Fruit fly (Drosophila melanogaster) whole organism, pupa: ENCODE results near the gene Ube3a.

Source experiments
- CG10348 ChIP-seq: fragments of 200-800 bp; sonication (Bioruptor generic); IDR thresholded peaks from 2 replicates; pipeline ENCODE4 v1.3.6; 2022; ENCODE audit warnings: missing biosample characterization, missing genetic modification characterization
- CG12605 ChIP-seq: fragments of 200-800 bp; sonication (Bioruptor generic); IDR thresholded peaks from 2 replicates; pipeline ENCODE4 v1.3.6; 2022; ENCODE audit warnings: missing biosample characterization, missing genetic modification characterization
- CG13204 ChIP-seq: fragments of 200-800 bp; sonication (Bioruptor generic); optimal IDR thresholded peaks from 2 replicates; lab custom pipeline; 2018; ENCODE audit warnings: missing biosample characterization, mild to moderate bottlenecking, missing genetic modification characterization, moderate library complexity
- CG14655 ChIP-seq: fragments of 200-800 bp; sonication (Bioruptor generic); optimal IDR thresholded peaks from 3 replicates; lab custom pipeline; 2017; ENCODE audit warnings: mild to moderate bottlenecking, missing biosample characterization, missing genetic modification reagents, missing genetic modification characterization
- CG15710 ChIP-seq: fragments of 200-800 bp; sonication (Bioruptor generic); optimal IDR thresholded peaks from 2 replicates; lab custom pipeline; 2018; ENCODE audit warnings: missing biosample characterization, mild to moderate bottlenecking, missing genetic modification characterization, moderate library complexity
- CG17806 ChIP-seq: fragments of 200-800 bp; sonication (Bioruptor generic); optimal IDR thresholded peaks from 2 replicates; lab custom pipeline; 2018; ENCODE audit warnings: missing biosample characterization, mild to moderate bottlenecking, missing genetic modification characterization, moderate library complexity
- CG32121 ChIP-seq: fragments of 200-800 bp; sonication (Bioruptor generic); IDR thresholded peaks from 2 replicates; pipeline ENCODE4 v1.3.6; 2022; ENCODE audit warnings: missing biosample characterization, missing genetic modification characterization
- CG34367 ChIP-seq: fragments of 200-800 bp; sonication (Bioruptor generic); optimal IDR thresholded peaks from 2 replicates; lab custom pipeline; 2018; ENCODE audit warnings: missing biosample characterization, mild to moderate bottlenecking, missing genetic modification characterization
- CG4496 ChIP-seq: fragments of 200-800 bp; sonication (Bioruptor generic); IDR thresholded peaks from 3 replicates; pipeline ENCODE4 v1.3.6; 2022; ENCODE audit warnings: missing biosample characterization, missing genetic modification characterization
- CG8159 ChIP-seq: fragments of 200-800 bp; sonication (Bioruptor generic); optimal IDR thresholded peaks from 3 replicates; lab custom pipeline; 2018; ENCODE audit warnings: missing biosample characterization, mild to moderate bottlenecking, missing genetic modification characterization, moderate library complexity
- CG8301 ChIP-seq: fragments of 200-800 bp; sonication (Bioruptor generic); optimal IDR thresholded peaks from 2 replicates; lab custom pipeline; 2018; ENCODE audit warnings: missing biosample characterization, mild to moderate bottlenecking, missing genetic modification characterization
- CG9948 ChIP-seq: fragments of 200-800 bp; sonication (Bioruptor generic); optimal IDR thresholded peaks from 2 replicates; lab custom pipeline; 2018; ENCODE audit warnings: missing biosample characterization, mild to moderate bottlenecking, missing genetic modification characterization, moderate library complexity
- D1 ChIP-seq: fragments of 200-800 bp; sonication (Bioruptor generic); optimal IDR thresholded peaks from 2 replicates; lab custom pipeline; 2018; ENCODE audit warnings: missing biosample characterization, mild to moderate bottlenecking, missing genetic modification characterization, moderate library complexity
- EcR ChIP-seq: fragments of 200-800 bp; sonication (Bioruptor generic); optimal IDR thresholded peaks from 3 replicates; lab custom pipeline; 2019; ENCODE audit warnings: missing biosample characterization, missing genetic modification characterization, mild to moderate bottlenecking, moderate library complexity, missing genetic modification reagents
- Ets98B ChIP-seq: fragments of 200-800 bp; sonication (Bioruptor generic); IDR thresholded peaks from 2 replicates; pipeline ENCODE4 v1.3.6; 2022; ENCODE audit warnings: missing biosample characterization, missing genetic modification characterization
- Pif1A ChIP-seq: fragments of 200-800 bp; sonication (Bioruptor generic); optimal IDR thresholded peaks from 3 replicates; lab custom pipeline; 2016; ENCODE audit warnings: missing biosample characterization, missing genetic modification characterization
- Pif1B ChIP-seq: fragments of 200-800 bp; sonication (Bioruptor generic); optimal IDR thresholded peaks from 3 replicates; lab custom pipeline; 2016; ENCODE audit warnings: missing biosample characterization, missing genetic modification characterization
- Snoo ChIP-seq: fragments of 200-800 bp; sonication (Bioruptor generic); optimal IDR thresholded peaks from 3 replicates; lab custom pipeline; 2017; ENCODE audit warnings: missing biosample characterization, mild to moderate bottlenecking, missing genetic modification characterization, inconsistent platforms
- fd96Ca ChIP-seq: fragments of 200-800 bp; sonication (Bioruptor generic); IDR thresholded peaks from 3 replicates; pipeline ENCODE4 v1.3.6; 2022; ENCODE audit warnings: missing biosample characterization, missing genetic modification characterization
- gl ChIP-seq: fragments of 200-800 bp; sonication (Bioruptor generic); optimal IDR thresholded peaks from 2 replicates; lab custom pipeline; 2018; ENCODE audit warnings: missing biosample characterization, mild to moderate bottlenecking, missing genetic modification characterization
- rn ChIP-seq: fragments of 200-800 bp; sonication (Bioruptor generic); IDR thresholded peaks from 2 replicates; pipeline ENCODE4 v1.3.6; 2022; ENCODE audit warnings: missing biosample characterization, missing genetic modification characterization

Ube3a gene

dm6 chr3L:11196860-11197259 lies 13.5 kb downstream of the Ube3a start:
- TF ChIP-seq gl (tag; lab: Kevin White, UChicago) (no peak), CG10348 (GFP tag; lab: Robert Waterston, UW) (no peak), rn (GFP tag; lab: Robert Waterston, UW) (no peak), CG15710 (no peak), CG34367 (tag; lab: Kevin White, UChicago) (no peak), CG9948 (tag; lab: Kevin White, UChicago) (no peak), Pif1A (GFP tag; lab: Kevin White, UChicago) (no peak), CG14655 (GFP tag; lab: Kevin White, UChicago) (no peak), CG4496 (no peak), CG32121 (GFP tag; lab: Robert Waterston, UW) (no peak), CG17806 (no peak), CG13204 (GFP tag; lab: Kevin White, UChicago) (no peak), Pif1B (GFP tag; lab: Kevin White, UChicago) (no peak), EcR (no peak), CG12605 (no peak), CG8159 (no peak)

dm6 chr3L:11195275-11195674 lies 15.1 kb downstream of the Ube3a start:
- TF ChIP-seq Pif1A (GFP tag; lab: Kevin White, UChicago) (no peak), CG17806 (no peak), D1 (tag; lab: Kevin White, UChicago) (no peak), rn (GFP tag; lab: Robert Waterston, UW) (no peak), EcR (no peak), CG9948 (tag; lab: Kevin White, UChicago) (no peak)

dm6 chr3L:11190022-11190421 lies 20.4 kb downstream of the Ube3a start:
- TF ChIP-seq rn (GFP tag; lab: Robert Waterston, UW), result no peak
- TF ChIP-seq CG8159, result no peak
- no peak for TF ChIP-seq CG15710
- TF ChIP-seq CG13204 (GFP tag; lab: Kevin White, UChicago), result no peak
- no peak for TF ChIP-seq CG14655 (GFP tag; lab: Kevin White, UChicago)
- no peak for TF ChIP-seq CG10348 (GFP tag; lab: Robert Waterston, UW)
- TF ChIP-seq CG8301 (tag; lab: Kevin White, UChicago), result no peak
- TF ChIP-seq fd96Ca (GFP tag; lab: Robert Waterston, UW), result no peak

- TF ChIP-seq D1 (tag; lab: Kevin White, UChicago) (no peak), CG8159 (peak; percentile 59), CG8301 (tag; lab: Kevin White, UChicago) (peak; percentile 19), CG34367 (tag; lab: Kevin White, UChicago) (no peak), CG15710 (peak; percentile 42), CG14655 (GFP tag; lab: Kevin White, UChicago) (peak; percentile 47), gl (tag; lab: Kevin White, UChicago) (no peak), CG17806 (peak; percentile 34), fd96Ca (GFP tag; lab: Robert Waterston, UW) (no peak), CG10348 (GFP tag; lab: Robert Waterston, UW) (no peak), Ets98B (GFP tag; lab: Robert Waterston, UW) (no peak), CG12605 (no peak)
Measured at dm6 chr3L:11186768-11187167, 23.6 kb downstream of the Ube3a start.

dm6 chr3L:11183965-11184364 lies 26.4 kb downstream of the Ube3a start:
- TF ChIP-seq CG12605 (no peak), Snoo (no peak), CG14655 (GFP tag; lab: Kevin White, UChicago) (no peak), CG34367 (tag; lab: Kevin White, UChicago) (no peak), fd96Ca (GFP tag; lab: Robert Waterston, UW) (no peak)

- TF ChIP-seq fd96Ca (GFP tag; lab: Robert Waterston, UW) (no peak), CG10348 (GFP tag; lab: Robert Waterston, UW) (no peak), Ets98B (GFP tag; lab: Robert Waterston, UW) (no peak), D1 (tag; lab: Kevin White, UChicago) (no peak), CG15710 (no peak)
Measured at dm6 chr3L:11182994-11183393, 27.4 kb downstream of the Ube3a start.

dm6 chr3L:11173049-11173564 lies 37.3 kb downstream of the Ube3a start, which contains the start of gene CG14142:
TSS of gene CG14142 (plus strand) at chr3L:11173514.
- 0 out of 3 replicates have a peak, but pooled peaks have one; percentile 17 for TF ChIP-seq CG4496
- no peak for TF ChIP-seq CG13204 (GFP tag; lab: Kevin White, UChicago)
